Fruit fly (Drosophila melanogaster): ENCODE results near the gene CG17597.

CG17597 gene

dm6 chr2L:18805637-18806403 lies 25.1 kb downstream of the CG17597 start (continued):
- TF ChIP-seq psq (GFP tag; optimal IDR thresholded peaks at IDR 0.05): no peak
- peak; percentile 8 for TF ChIP-seq unpg (GFP tag; optimal IDR thresholded peaks at IDR 0.05)
- no peak for TF ChIP-seq eve (GFP tag; optimal IDR thresholded peaks at IDR 0.05)
- TF ChIP-seq Gug (GFP tag; IDR thresholded peaks at IDR 0.05): 0 out of 4 replicates have a peak, but pooled peaks have one; percentile 27
- TF ChIP-seq Dip3 (GFP tag; optimal IDR thresholded peaks at IDR 0.05): no peak
- peak; percentile 26 for TF ChIP-seq dmrt11E (tag; optimal IDR thresholded peaks at IDR 0.05)
- peak; percentile 26; the same call in 1 of the 3 replicates for TF ChIP-seq row (GFP tag; IDR thresholded peaks at IDR 0.05)

dm6 chr2L:18805247-18805636 lies 25.7 kb downstream of the CG17597 start, which contains the start of gene CG43814:
TSS of gene CG43814 (minus strand) at chr2L:18805347.
- TF ChIP-seq Six4 (GFP tag; optimal IDR thresholded peaks at IDR 0.05) (no peak), vfl (GFP tag; optimal IDR thresholded peaks at IDR 0.05) (no peak), tio (GFP tag; optimal IDR thresholded peaks at IDR 0.05) (no peak), CrebB (tag; optimal IDR thresholded peaks at IDR 0.05) (no peak), HmgD (GFP tag; optimal IDR thresholded peaks at IDR 0.05) (no peak), CoRest (tag; optimal IDR thresholded peaks at IDR 0.05) (no peak), YL-1 (GFP tag; optimal IDR thresholded peaks at IDR 0.05) (no peak), CG16863 (GFP tag; optimal IDR thresholded peaks at IDR 0.05) (no peak), CG31365 (tag; optimal IDR thresholded peaks at IDR 0.05) (no peak), h (optimal IDR thresholded peaks at IDR 0.05) (no peak), zfh1 (GFP tag; IDR thresholded peaks at IDR 0.05) (no peak), pfk (GFP tag; optimal IDR thresholded peaks at IDR 0.05) (no peak), dati (GFP tag; IDR thresholded peaks at IDR 0.05) (no peak), NK7.1 (GFP tag; optimal IDR thresholded peaks at IDR 0.05) (no peak), gem (tag; optimal IDR thresholded peaks at IDR 0.05) (no peak), CG33557 (GFP tag; optimal IDR thresholded peaks at IDR 0.05) (no peak), az2 (GFP tag; optimal IDR thresholded peaks at IDR 0.05) (no peak), schlank (tag; optimal IDR thresholded peaks at IDR 0.05) (no peak), Dfd (GFP tag; optimal IDR thresholded peaks at IDR 0.05) (no peak), CG13624 (GFP tag; optimal IDR thresholded peaks at IDR 0.05) (no peak)

dm6 chr2L:18801704-18802103 lies 29.2 kb downstream of the CG17597 start:
- TF ChIP-seq TFAM (GFP tag; optimal IDR thresholded peaks at IDR 0.05) (no peak), lov (optimal IDR thresholded peaks at IDR 0.05) (no peak), lov (GFP tag; IDR thresholded peaks at IDR 0.05) (0 out of 3 replicates have a peak, but pooled peaks have one; percentile 29), cg (GFP tag; optimal IDR thresholded peaks at IDR 0.05) (peak; percentile 12), D (optimal IDR thresholded peaks at IDR 0.05) (peak; percentile 54), D (GFP tag; optimal IDR thresholded peaks at IDR 0.05) (no peak), zen (tag; optimal IDR thresholded peaks at IDR 0.05) (peak; percentile 24), CG6689 (GFP tag; IDR thresholded peaks at IDR 0.05) (no peak), gcm (GFP tag; optimal IDR thresholded peaks at IDR 0.05) (peak; percentile 15), BEAF-32 (GFP tag; optimal IDR thresholded peaks at IDR 0.05) (peak; percentile 36), CG17802 (tag; optimal IDR thresholded peaks at IDR 0.05) (peak; percentile 66), twi (tag; optimal IDR thresholded peaks at IDR 0.05) (peak; percentile 90)

Data from whole organism, embryonic.